Fruit fly (Drosophila melanogaster) whole organism, prepupa: Measurements from ENCODE around the gene CG10660.

Source experiments
- Blimp-1 ChIP-seq: fragments of 200-800 bp; sonication (Bioruptor generic); optimal IDR thresholded peaks from 3 replicates; lab custom pipeline; 2017; ENCODE audit warnings: missing biosample characterization, missing genetic modification characterization, mild to moderate bottlenecking, moderate library complexity, missing genetic modification reagents
- CG10669 ChIP-seq: fragments of 200-800 bp; sonication (Bioruptor generic); optimal IDR thresholded peaks from 3 replicates; lab custom pipeline; 2018; ENCODE audit warnings: missing biosample characterization, mild to moderate bottlenecking, missing genetic modification characterization, moderate library complexity
- CG11762 ChIP-seq: fragments of 200-800 bp; sonication (Bioruptor generic); optimal IDR thresholded peaks from 3 replicates; lab custom pipeline; 2016; ENCODE audit warnings: missing biosample characterization, missing genetic modification characterization; ENCODE audit not compliant: insufficient read depth
- CG11902 ChIP-seq: fragments of 200-800 bp; sonication (Bioruptor generic); optimal IDR thresholded peaks from 3 replicates; lab custom pipeline; 2016; ENCODE audit warnings: missing biosample characterization, missing genetic modification characterization
- CG1621 ChIP-seq: fragments of 200-800 bp; sonication (Bioruptor generic); optimal IDR thresholded peaks from 3 replicates; lab custom pipeline; 2018; ENCODE audit warnings: missing biosample characterization, mild to moderate bottlenecking, missing genetic modification characterization
- CG16779 ChIP-seq: fragments of 200-800 bp; sonication (Bioruptor generic); optimal IDR thresholded peaks from 3 replicates; lab custom pipeline; 2017; ENCODE audit warnings: missing biosample characterization, mild to moderate bottlenecking, missing genetic modification characterization
- CG3032 ChIP-seq: fragments of 200-800 bp; optimal IDR thresholded peaks from 2 replicates; lab custom pipeline; 2019; ENCODE audit warnings: missing biosample characterization, mild to moderate bottlenecking, missing genetic modification characterization, moderate library complexity
- CG32006 ChIP-seq: fragments of 200-800 bp; sonication (Bioruptor generic); optimal IDR thresholded peaks from 3 replicates; lab custom pipeline; 2017; ENCODE audit warnings: missing biosample characterization, mild to moderate bottlenecking, missing genetic modification characterization
- CG34406 ChIP-seq: fragments of 200-800 bp; sonication (Bioruptor generic); optimal IDR thresholded peaks from 3 replicates; lab custom pipeline; 2016; ENCODE audit warnings: missing biosample characterization, missing genetic modification characterization
- CG3919 ChIP-seq: fragments of 200-800 bp; sonication (Bioruptor generic); optimal IDR thresholded peaks from 3 replicates; lab custom pipeline; 2016; ENCODE audit warnings: missing biosample characterization, missing genetic modification characterization
- CG4318 ChIP-seq: fragments of 200-800 bp; sonication (Bioruptor generic); optimal IDR thresholded peaks from 3 replicates; lab custom pipeline; 2017; ENCODE audit warnings: missing biosample characterization, mild to moderate bottlenecking, missing genetic modification characterization
- CG6163 ChIP-seq: fragments of 200-800 bp; sonication (Bioruptor generic); IDR thresholded peaks from 3 replicates; pipeline ENCODE4 v1.3.6; 2022; ENCODE audit warnings: missing biosample characterization, missing genetic modification characterization
- CG6276 ChIP-seq: fragments of 200-800 bp; sonication (Bioruptor generic); optimal IDR thresholded peaks from 2 replicates; lab custom pipeline; 2017; ENCODE audit warnings: missing biosample characterization, mild to moderate bottlenecking, missing genetic modification characterization
- CG6808 ChIP-seq: fragments of 200-800 bp; sonication (Bioruptor generic); optimal IDR thresholded peaks from 3 replicates; lab custom pipeline; 2017; ENCODE audit warnings: missing biosample characterization, missing genetic modification characterization, mild to moderate bottlenecking, moderate library complexity, missing genetic modification reagents
- CG6854 ChIP-seq: fragments of 200-800 bp; sonication (Bioruptor generic); optimal IDR thresholded peaks from 2 replicates; lab custom pipeline; 2017; ENCODE audit warnings: missing biosample characterization, mild to moderate bottlenecking, missing genetic modification characterization
- CG7368 ChIP-seq: fragments of 200-800 bp; sonication (Bioruptor generic); optimal IDR thresholded peaks from 3 replicates; lab custom pipeline; 2016; ENCODE audit warnings: missing biosample characterization, missing genetic modification characterization
- CG8119 ChIP-seq: fragments of 200-800 bp; sonication (Bioruptor generic); IDR thresholded peaks from 3 replicates; pipeline ENCODE4 v1.3.6; 2022; ENCODE audit warnings: missing biosample characterization, missing genetic modification characterization
- CG8632 ChIP-seq: fragments of 200-800 bp; sonication (Bioruptor generic); optimal IDR thresholded peaks from 3 replicates; lab custom pipeline; 2016; ENCODE audit warnings: missing biosample characterization, missing genetic modification characterization
- CG9139 ChIP-seq: fragments of 200-800 bp; sonication (Bioruptor generic); optimal IDR thresholded peaks from 3 replicates; lab custom pipeline; 2017; ENCODE audit warnings: missing biosample characterization, mild to moderate bottlenecking, missing genetic modification characterization
- Eip75B ChIP-seq: fragments of 200-800 bp; sonication (Bioruptor generic); optimal IDR thresholded peaks from 3 replicates; lab custom pipeline; 2016; ENCODE audit warnings: missing biosample characterization, missing genetic modification characterization
- Eip78C ChIP-seq: fragments of 200-800 bp; sonication (Bioruptor generic); peaks from one replicate; lab custom pipeline; 2016; ENCODE audit warnings: missing biosample characterization, missing genetic modification characterization
- Ets21C ChIP-seq: fragments of 200-800 bp; sonication (Bioruptor generic); optimal IDR thresholded peaks from 3 replicates; lab custom pipeline; 2016; ENCODE audit warnings: missing biosample characterization, missing genetic modification characterization
- Ets96B ChIP-seq: fragments of 200-800 bp; optimal IDR thresholded peaks from 2 replicates; lab custom pipeline; 2019; ENCODE audit warnings: missing biosample characterization, mild to moderate bottlenecking, missing genetic modification characterization, moderate library complexity
- Gug ChIP-seq: fragments of 200-800 bp; sonication (Bioruptor generic); IDR thresholded peaks from 2 replicates; pipeline ENCODE4 v1.3.6; 2022; ENCODE audit warnings: missing biosample characterization, missing genetic modification characterization
- Hr38 ChIP-seq: sonication (Bioruptor generic); optimal IDR thresholded peaks from 2 replicates; lab custom pipeline; 2016; ENCODE audit warnings: missing biosample characterization, missing genetic modification characterization
- Hr39 ChIP-seq: fragments of 200-800 bp; sonication (Bioruptor generic); optimal IDR thresholded peaks from 2 replicates; lab custom pipeline; 2016; ENCODE audit warnings: missing biosample characterization, missing genetic modification characterization
- Hr4 ChIP-seq: fragments of 200-800 bp; sonication (Bioruptor generic); optimal IDR thresholded peaks from 3 replicates; lab custom pipeline; 2016; ENCODE audit warnings: missing biosample characterization, missing genetic modification characterization
- Lpt ChIP-seq: fragments of 200-800 bp; sonication (Bioruptor generic); optimal IDR thresholded peaks from 3 replicates; lab custom pipeline; 2016; ENCODE audit warnings: missing biosample characterization, missing genetic modification characterization
- Met ChIP-seq: fragments of 200-800 bp; sonication (Bioruptor generic); optimal IDR thresholded peaks from 3 replicates; lab custom pipeline; 2016; ENCODE audit warnings: missing biosample characterization, missing genetic modification characterization
- OdsH ChIP-seq: fragments of 200-800 bp; sonication (Bioruptor generic); optimal IDR thresholded peaks from 3 replicates; lab custom pipeline; 2016; ENCODE audit warnings: missing biosample characterization, missing genetic modification characterization
- Sox102F ChIP-seq: fragments of 200-800 bp; sonication (Bioruptor generic); optimal IDR thresholded peaks from 2 replicates; lab custom pipeline; 2016; ENCODE audit warnings: missing biosample characterization, mild to moderate bottlenecking, missing genetic modification characterization
- Sox14 ChIP-seq: fragments of 200-800 bp; sonication (Bioruptor generic); optimal IDR thresholded peaks from 3 replicates; lab custom pipeline; 2016; ENCODE audit warnings: missing biosample characterization, missing genetic modification characterization
- Sox15 ChIP-seq: fragments of 200-800 bp; sonication (Bioruptor generic); optimal IDR thresholded peaks from 3 replicates; lab custom pipeline; 2016; ENCODE audit warnings: missing biosample characterization, missing genetic modification characterization
- acj6 ChIP-seq: fragments of 200-800 bp; sonication (Bioruptor generic); optimal IDR thresholded peaks from 3 replicates; lab custom pipeline; 2016; ENCODE audit warnings: missing biosample characterization, missing genetic modification characterization
- cyc ChIP-seq: fragments of 200-800 bp; sonication (Bioruptor generic); optimal IDR thresholded peaks from 3 replicates; lab custom pipeline; 2016; ENCODE audit warnings: missing biosample characterization, missing genetic modification characterization
- dac ChIP-seq: fragments of 200-800 bp; sonication (Bioruptor generic); optimal IDR thresholded peaks from 2 replicates; lab custom pipeline; 2017; ENCODE audit warnings: missing biosample characterization, mild to moderate bottlenecking, missing genetic modification characterization
- dsx ChIP-seq: fragments of 200-800 bp; optimal IDR thresholded peaks from 3 replicates; lab custom pipeline; 2019; ENCODE audit warnings: missing biosample characterization, mild to moderate bottlenecking, missing genetic modification characterization, moderate library complexity; ENCODE audit not compliant: poor library complexity, severe bottlenecking
- eg ChIP-seq: fragments of 200-800 bp; sonication (Bioruptor generic); IDR thresholded peaks from 3 replicates; pipeline ENCODE4 v1.3.6; 2022; ENCODE audit warnings: missing biosample characterization, missing genetic modification characterization
- esn ChIP-seq: fragments of 200-800 bp; sonication (Bioruptor generic); optimal IDR thresholded peaks from 2 replicates; lab custom pipeline; 2016; ENCODE audit warnings: missing biosample characterization, mild to moderate bottlenecking, missing genetic modification characterization, moderate library complexity
- fd85E ChIP-seq: fragments of 200-800 bp; sonication (Bioruptor generic); optimal IDR thresholded peaks from 3 replicates; lab custom pipeline; 2016; ENCODE audit warnings: missing biosample characterization, missing genetic modification characterization
- fkh ChIP-seq: fragments of 200-800 bp; sonication (Bioruptor generic); optimal IDR thresholded peaks from 3 replicates; lab custom pipeline; 2017; ENCODE audit warnings: missing biosample characterization, mild to moderate bottlenecking, missing genetic modification characterization, moderate library complexity
- net ChIP-seq: fragments of 200-800 bp; sonication (Bioruptor generic); optimal IDR thresholded peaks from 3 replicates; lab custom pipeline; 2016; ENCODE audit warnings: missing biosample characterization, missing genetic modification characterization
- pdm3 ChIP-seq: fragments of 200-800 bp; sonication (Bioruptor generic); optimal IDR thresholded peaks from 3 replicates; lab custom pipeline; 2016; ENCODE audit warnings: missing biosample characterization, missing genetic modification characterization
- spab ChIP-seq: fragments of 200-800 bp; sonication (Bioruptor generic); optimal IDR thresholded peaks from 2 replicates; lab custom pipeline; 2017; ENCODE audit warnings: missing biosample characterization, mild to moderate bottlenecking, missing genetic modification characterization, missing genetic modification reagents
- ss ChIP-seq, 2 experiments: fragments of 200-800 bp; sonication (Bioruptor generic); optimal IDR thresholded peaks; 2 replicates in 1 of 2; 3 replicates in 1 of 2; lab custom pipeline; 2017 to 2018; ENCODE audit warnings: mild to moderate bottlenecking in 2 of 2, missing biosample characterization in 2 of 2, missing genetic modification characterization in 2 of 2, moderate library complexity in 1 of 2
- svp ChIP-seq: fragments of 200-800 bp; sonication (Bioruptor generic); peaks from one replicate; lab custom pipeline; 2016; ENCODE audit warnings: missing biosample characterization, missing genetic modification characterization
- topi ChIP-seq: fragments of 200-800 bp; sonication (Bioruptor generic); optimal IDR thresholded peaks from 3 replicates; lab custom pipeline; 2016; ENCODE audit warnings: missing biosample characterization, missing genetic modification characterization
- vri ChIP-seq: fragments of 200-800 bp; sonication (Bioruptor generic); optimal IDR thresholded peaks from 3 replicates; lab custom pipeline; 2016; ENCODE audit warnings: missing biosample characterization, mild to moderate bottlenecking, missing genetic modification characterization

Gene CG10660

dm6 chr3L:12484464-12484863 lies 6.0 kb downstream of the CG10660 start:
- TF ChIP-seq CG16779 (tag; lab: Kevin White, UChicago): no peak
- no peak for TF ChIP-seq CG6854 (GFP tag; lab: Kevin White, UChicago)
- no peak for TF ChIP-seq vri (GFP tag; lab: Kevin White, UChicago)
- no peak for TF ChIP-seq dac (GFP tag; lab: Kevin White, UChicago)
- no peak for TF ChIP-seq CG10669 (GFP tag; lab: Kevin White, UChicago)
- TF ChIP-seq OdsH (GFP tag; lab: Kevin White, UChicago): no peak
- TF ChIP-seq CG6808 (GFP tag; lab: Kevin White, UChicago): peak; percentile 91
- TF ChIP-seq CG6276: no peak
- TF ChIP-seq Ets96B: no peak
- 0 out of 3 replicates have a peak, but pooled peaks have one; percentile 23 for TF ChIP-seq eg (GFP tag; lab: Robert Waterston, UW)
- TF ChIP-seq svp (GFP tag; lab: Kevin White, UChicago): no peak
- TF ChIP-seq CG7368 (GFP tag; lab: Kevin White, UChicago): no peak
- TF ChIP-seq CG8632: no peak
- no peak for TF ChIP-seq ss (GFP tag; optimal IDR thresholded peaks at IDR 0.05; lab: Kevin White, UChicago)
- no peak for TF ChIP-seq topi (GFP tag; lab: Kevin White, UChicago)
- TF ChIP-seq Eip78C (GFP tag; lab: Kevin White, UChicago): peak; percentile 24
- no peak for TF ChIP-seq CG9139 (GFP tag; lab: Kevin White, UChicago)
- TF ChIP-seq, all 60 proteins: peak for 3

- TF ChIP-seq CG6163 (GFP tag; lab: Robert Waterston, UW): peak; percentile 81
- TF ChIP-seq CG32006 (GFP tag; lab: Kevin White, UChicago): peak; percentile 94
- TF ChIP-seq Hr4 (GFP tag; lab: Kevin White, UChicago): peak; percentile 93
- TF ChIP-seq CG11762 (GFP tag; lab: Kevin White, UChicago): peak; percentile 60
- TF ChIP-seq Hr39 (GFP tag; lab: Kevin White, UChicago): peak; percentile 44
- peak; percentile 30 for TF ChIP-seq cyc (GFP tag; lab: Kevin White, UChicago)
- peak; percentile 76 for TF ChIP-seq dac (GFP tag; lab: Kevin White, UChicago)
- peak; percentile 7 for TF ChIP-seq CG9139 (GFP tag; lab: Kevin White, UChicago)
- TF ChIP-seq CG6854 (GFP tag; lab: Kevin White, UChicago): no peak
- TF ChIP-seq pdm3 (GFP tag; lab: Kevin White, UChicago): peak; percentile 78
- TF ChIP-seq CG1621: peak; percentile 9
- no peak for TF ChIP-seq fkh (GFP tag; lab: Kevin White, UChicago)
- peak; percentile 59 for TF ChIP-seq CG6808 (GFP tag; lab: Kevin White, UChicago)
- TF ChIP-seq Sox14 (GFP tag; lab: Kevin White, UChicago): peak; percentile 75
- no peak for TF ChIP-seq Ets21C
- TF ChIP-seq Blimp-1: no peak
- peak; percentile 69 for TF ChIP-seq CG3919 (GFP tag; lab: Kevin White, UChicago)
- TF ChIP-seq Lpt (GFP tag; lab: Kevin White, UChicago): peak; percentile 79
- peak; percentile 79 for TF ChIP-seq acj6
- peak; percentile 7 for TF ChIP-seq vri (GFP tag; lab: Kevin White, UChicago)
- TF ChIP-seq Sox102F (GFP tag; lab: Kevin White, UChicago): peak; percentile 22
- no peak for TF ChIP-seq svp (GFP tag; lab: Kevin White, UChicago)
- peak; percentile 5 for TF ChIP-seq Sox15 (GFP tag; lab: Kevin White, UChicago)
- peak; percentile 85 for TF ChIP-seq net
- TF ChIP-seq CG3032 (tag; lab: Kevin White, UChicago): peak; percentile 67
- TF ChIP-seq fd85E (GFP tag; lab: Kevin White, UChicago): no peak
- TF ChIP-seq spab (GFP tag; lab: Kevin White, UChicago): peak; percentile 40
- peak; percentile 51 for TF ChIP-seq topi (GFP tag; lab: Kevin White, UChicago)
- peak; percentile 57 for TF ChIP-seq Met (GFP tag; lab: Kevin White, UChicago)
- peak; percentile 84 for TF ChIP-seq CG4318 (GFP tag; lab: Kevin White, UChicago)
- TF ChIP-seq Eip75B (GFP tag; lab: Kevin White, UChicago): peak; percentile 57
- peak; percentile 18 for TF ChIP-seq CG10669 (GFP tag; lab: Kevin White, UChicago)
- peak; percentile 16 for TF ChIP-seq CG11902 (GFP tag; lab: Kevin White, UChicago)
- peak in 1 of 2 experiments; percentile 9 for TF ChIP-seq ss (GFP tag; optimal IDR thresholded peaks at IDR 0.05; lab: Kevin White, UChicago)
- TF ChIP-seq CG16779 (tag; lab: Kevin White, UChicago): peak; percentile 28
- TF ChIP-seq Gug (GFP tag; lab: Robert Waterston, UW): peak; percentile 73
- peak; percentile 49 for TF ChIP-seq dsx (GFP tag; lab: Kevin White, UChicago)
- peak; percentile 54 for TF ChIP-seq esn
- TF ChIP-seq Ets96B: peak; percentile 66
- peak; percentile 91 for TF ChIP-seq CG8119 (GFP tag; lab: Robert Waterston, UW)
- peak; percentile 40 for TF ChIP-seq CG34406 (GFP tag; lab: Kevin White, UChicago)
- no peak for TF ChIP-seq Hr38
- peak; percentile 90 for TF ChIP-seq CG6276
These were observed 7.6 kb downstream of the CG10660 start for dm6 chr3L:12482917-12483316.
